Worm (Caenorhabditis elegans): Measurements from ENCODE around the gene lin-52.

lin-52 gene

DNA sequence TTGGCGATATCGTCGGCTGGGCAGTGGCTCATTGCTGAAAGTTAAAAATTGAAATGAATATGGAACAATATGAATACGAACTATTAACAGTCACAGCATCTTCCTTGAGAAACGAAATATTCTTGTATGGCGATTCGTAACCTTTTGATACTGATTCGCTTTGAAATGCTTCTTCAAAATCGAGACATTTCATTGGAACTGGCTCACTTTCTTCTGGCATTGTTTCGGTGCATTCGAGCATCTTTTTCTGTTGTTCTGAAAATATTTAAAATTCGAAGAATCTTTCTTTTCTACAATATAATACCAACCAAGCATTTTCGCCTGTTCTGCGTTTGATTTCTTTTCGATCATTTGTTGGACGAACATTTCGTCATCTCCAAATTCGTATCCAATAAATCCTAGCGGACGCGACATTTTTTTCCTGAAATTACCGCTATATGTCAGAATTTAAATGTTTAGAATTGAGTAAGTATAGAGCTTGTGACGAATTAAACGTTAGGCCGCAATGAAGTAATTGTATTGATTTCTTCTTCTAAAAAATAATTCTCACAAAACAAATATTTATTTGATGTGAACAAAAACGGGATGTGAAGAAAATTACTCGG lies at the start of gene lin-52:
Gene lin-52 (minus strand): TSS at position 421 of the 605 bp plus-strand sequence.
- TF ChIP-seq pax-1 (tag; optimal IDR thresholded peaks at IDR 0.05) (no peak), nhr-232 (tag; optimal IDR thresholded peaks at IDR 0.05) (no peak), ceh-22 (tag; optimal IDR thresholded peaks at IDR 0.05) (no peak), sox-4 (tag; optimal IDR thresholded peaks at IDR 0.05) (no peak), fkh-10 (GFP tag; optimal IDR thresholded peaks at IDR 0.05) (no peak), elt-4 (tag; optimal IDR thresholded peaks at IDR 0.05) (no peak), ceh-48 (tag; optimal IDR thresholded peaks at IDR 0.05) (no peak), unc-86 (tag; optimal IDR thresholded peaks at IDR 0.05) (no peak), C08G9.2 (tag; optimal IDR thresholded peaks at IDR 0.05) (no peak), ahr-1 (tag; optimal IDR thresholded peaks at IDR 0.05) (no peak), tbx-2 (tag; optimal IDR thresholded peaks at IDR 0.05) (no peak), K09A11.1 (tag; optimal IDR thresholded peaks at IDR 0.05; ENCODE audit: insufficient read depth) (no peak), unc-55 (GFP tag; optimal IDR thresholded peaks at IDR 0.05) (no peak), ceh-14 (tag; optimal IDR thresholded peaks at IDR 0.05) (no peak), mec-3 (tag; optimal IDR thresholded peaks at IDR 0.05; ENCODE audit: borderline replicate concordance) (no peak), zip-5 (tag; optimal IDR thresholded peaks at IDR 0.05) (no peak)

DNA sequence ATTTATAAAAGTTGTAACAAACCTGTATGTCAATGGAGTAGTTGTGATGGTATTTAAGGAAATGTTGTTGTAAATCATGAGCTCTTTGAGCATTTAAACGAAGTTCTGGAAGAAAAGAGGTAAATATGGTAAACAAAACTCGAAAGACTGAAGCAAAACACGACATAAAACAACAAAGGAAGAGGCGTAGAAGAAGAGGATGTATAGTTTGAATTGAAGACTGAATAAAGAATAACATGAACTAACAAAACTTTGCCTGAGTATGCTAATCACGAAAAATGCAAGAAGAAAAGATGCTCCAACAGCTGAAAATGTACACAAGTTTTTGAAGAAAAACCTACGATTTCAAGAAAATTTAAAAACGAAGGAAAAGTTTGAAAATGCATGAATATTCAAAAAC lies 46.5 kb upstream of the lin-52 start, which contains the start of gene ZK757.1:
Gene ZK757.1 (minus strand): TSS at position 101 of the 400 bp plus-strand sequence.
- TF ChIP-seq pax-1 (tag; optimal IDR thresholded peaks at IDR 0.05), result no peak
- no peak for TF ChIP-seq ttx-3 (tag; optimal IDR thresholded peaks at IDR 0.05)
- no peak for TF ChIP-seq ceh-22 (tag; optimal IDR thresholded peaks at IDR 0.05)
- TF ChIP-seq unc-55 (GFP tag; optimal IDR thresholded peaks at IDR 0.05), result no peak
- TF ChIP-seq C08G9.2 (tag; optimal IDR thresholded peaks at IDR 0.05), result no peak
- TF ChIP-seq tbx-7 (tag; optimal IDR thresholded peaks at IDR 0.05), result no peak
- TF ChIP-seq hlh-15 (tag; optimal IDR thresholded peaks at IDR 0.05), result no peak
- no peak for TF ChIP-seq ref-2 (tag; optimal IDR thresholded peaks at IDR 0.05)
- no peak for TF ChIP-seq ceh-14 (tag; optimal IDR thresholded peaks at IDR 0.05)
- no peak for TF ChIP-seq zip-5 (tag; optimal IDR thresholded peaks at IDR 0.05)
- no peak for TF ChIP-seq npax-4 (tag; optimal IDR thresholded peaks at IDR 0.05)

DNA sequence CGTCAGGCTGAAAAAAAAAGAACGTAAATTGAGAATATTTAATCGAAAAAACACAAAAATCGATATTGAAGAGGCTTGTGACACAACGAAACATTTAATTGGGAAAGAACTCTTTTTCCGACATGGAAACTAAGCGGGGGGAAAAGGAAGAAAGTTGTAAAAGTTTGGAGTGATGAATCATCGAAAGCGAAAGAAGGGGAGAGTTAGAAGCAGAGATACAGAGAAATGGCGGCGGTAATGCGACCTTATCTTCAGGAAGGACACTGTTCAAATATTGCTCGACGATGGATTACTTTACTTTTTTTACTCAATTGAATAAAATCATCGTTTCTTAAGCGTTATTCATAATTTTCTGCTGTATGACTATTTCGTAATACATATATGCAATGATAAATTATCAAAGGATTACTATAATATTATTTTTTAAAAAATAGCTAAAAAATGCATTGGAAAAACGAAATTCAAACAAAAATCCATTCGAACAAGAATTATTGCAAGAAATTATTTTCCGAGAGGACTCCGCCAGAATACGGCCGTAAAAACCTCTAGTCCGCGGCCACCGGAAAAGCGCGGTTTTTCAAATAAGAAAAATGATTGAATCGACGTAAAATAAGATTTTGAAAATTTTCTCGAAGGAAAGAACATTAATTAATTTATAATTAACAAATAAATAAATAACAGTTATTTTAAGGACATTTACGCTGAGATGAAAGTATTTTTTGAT lies 43.4 kb upstream of the lin-52 start, which contains the start of gene dhhc-4:
Gene dhhc-4 (minus strand): TSS at position 13 of the 724 bp plus-strand sequence.
- TF ChIP-seq npax-4 (tag; optimal IDR thresholded peaks at IDR 0.05) (no peak), ceh-45 (GFP tag; IDR thresholded peaks at IDR 0.05) (no peak), pag-3 (tag; optimal IDR thresholded peaks at IDR 0.05; ENCODE audit: borderline replicate concordance) (no peak), zip-5 (tag; optimal IDR thresholded peaks at IDR 0.05) (peak; percentile 70), odd-2 (tag; optimal IDR thresholded peaks at IDR 0.05) (no peak), madf-2 (tag; optimal IDR thresholded peaks at IDR 0.05) (no peak), ceh-19 (GFP tag; optimal IDR thresholded peaks at IDR 0.05) (no peak), ahr-1 (tag; optimal IDR thresholded peaks at IDR 0.05) (peak; percentile 6), C08G9.2 (tag; optimal IDR thresholded peaks at IDR 0.05) (peak; percentile 92), eyg-1 (tag; optimal IDR thresholded peaks at IDR 0.05) (no peak), T23F11.4 (GFP tag; optimal IDR thresholded peaks at IDR 0.05) (no peak), elt-2 (tag; optimal IDR thresholded peaks at IDR 0.05) (peak; percentile 79), unc-42 (tag; optimal IDR thresholded peaks at IDR 0.05) (no peak), pros-1 (tag; optimal IDR thresholded peaks at IDR 0.05) (no peak), ceh-2 (tag; optimal IDR thresholded peaks at IDR 0.05) (peak; percentile 91), ceh-30 (tag; optimal IDR thresholded peaks at IDR 0.05) (no peak), gmeb-2 (tag; optimal IDR thresholded peaks at IDR 0.05) (peak; percentile 8), nfya-1 (tag; optimal IDR thresholded peaks at IDR 0.05) (peak; percentile 0), fax-1 (tag; optimal IDR thresholded peaks at IDR 0.05) (peak; percentile 23), sox-2 (GFP tag; IDR thresholded peaks at IDR 0.05) (no peak), ceh-18 (tag; optimal IDR thresholded peaks at IDR 0.05) (no peak), pat-9 (tag; optimal IDR thresholded peaks at IDR 0.05) (no peak), nhr-232 (tag; optimal IDR thresholded peaks at IDR 0.05) (no peak), fkh-6 (tag; optimal IDR thresholded peaks at IDR 0.05) (no peak), ama-1 (optimal IDR thresholded peaks at IDR 0.05) (no peak), dve-1 (tag; optimal IDR thresholded peaks at IDR 0.05) (no peak), tbx-2 (tag; optimal IDR thresholded peaks at IDR 0.05) (peak; percentile 81), nhr-11 (tag; optimal IDR thresholded peaks at IDR 0.05) (no peak), ttx-3 (tag; optimal IDR thresholded peaks at IDR 0.05) (peak; percentile 46), fkh-10 (GFP tag; optimal IDR thresholded peaks at IDR 0.05) (no peak), ceh-48 (tag; optimal IDR thresholded peaks at IDR 0.05) (no peak), syd-9 (tag; optimal IDR thresholded peaks at IDR 0.05) (no peak), ceh-14 (tag; optimal IDR thresholded peaks at IDR 0.05) (peak; percentile 74), pax-1 (tag; optimal IDR thresholded peaks at IDR 0.05) (no peak), tbx-7 (tag; optimal IDR thresholded peaks at IDR 0.05) (peak; percentile 79), ceh-24 (tag; optimal IDR thresholded peaks at IDR 0.05) (no peak), ref-2 (tag; optimal IDR thresholded peaks at IDR 0.05) (peak; percentile 9)

All from whole organism, late embryonic.